Worm (Caenorhabditis elegans): ENCODE data around the gene C29F7.10.
A peak's percentile ranks its signal among the peaks of the same experiment; 100 is the strongest.

The C29F7.10 gene

DNA sequence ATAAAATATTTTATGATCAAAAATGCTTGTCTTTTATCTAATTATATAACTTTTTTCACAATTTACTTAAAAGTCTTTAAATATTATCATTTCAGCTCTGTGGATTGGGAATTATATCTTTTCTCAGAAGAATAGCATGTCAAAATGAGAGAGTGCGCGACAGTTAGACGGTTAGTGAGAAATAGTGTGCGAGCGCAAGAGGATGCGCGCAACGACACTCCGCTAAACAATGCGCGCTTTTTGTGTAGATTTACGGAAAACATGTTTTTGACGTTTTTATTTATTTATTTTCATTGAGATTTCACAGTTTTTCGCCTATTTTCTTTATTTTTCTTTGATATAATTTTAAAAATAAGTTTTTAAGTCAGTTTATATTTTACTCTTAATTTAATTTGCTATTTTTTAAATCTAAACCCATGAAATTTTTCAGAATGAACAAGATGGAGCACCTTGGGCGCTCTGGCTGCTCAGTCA, 34.7 kb downstream of the C29F7.10 start, which contains the start of gene F02C12.3 (continued):
- no peak for TF ChIP-seq ceh-82 (tag; optimal IDR thresholded peaks at IDR 0.05)
- TF ChIP-seq spr-3 (GFP tag; optimal IDR thresholded peaks at IDR 0.05): no peak
- TF ChIP-seq hlh-30 (tag; optimal IDR thresholded peaks at IDR 0.05; ENCODE audit: insufficient read depth): peak; percentile 74
- TF ChIP-seq hlh-11 (tag; optimal IDR thresholded peaks at IDR 0.05): peak; percentile 73
- TF ChIP-seq F37D6.2 (tag; optimal IDR thresholded peaks at IDR 0.05): peak; percentile 32
- peak; percentile 61 for TF ChIP-seq mep-1 (tag; optimal IDR thresholded peaks at IDR 0.05)
- peak; percentile 100 for TF ChIP-seq T20F7.1 (GFP tag; optimal IDR thresholded peaks at IDR 0.05)
- peak; percentile 77 for TF ChIP-seq dve-1 (tag; optimal IDR thresholded peaks at IDR 0.05; ENCODE audit: insufficient read depth)
- no peak for TF ChIP-seq nhr-41 (GFP tag; IDR thresholded peaks at IDR 0.05)
- no peak for TF ChIP-seq F10B5.3 (tag; optimal IDR thresholded peaks at IDR 0.05)
- no peak for TF ChIP-seq tra-1 (GFP tag; IDR thresholded peaks at IDR 0.05)
- peak; percentile 20 for TF ChIP-seq ztf-7 (tag; optimal IDR thresholded peaks at IDR 0.05)
- no peak for TF ChIP-seq gei-8 (GFP tag; optimal IDR thresholded peaks at IDR 0.05)
- TF ChIP-seq nhr-237 (tag; optimal IDR thresholded peaks at IDR 0.05): no peak
- peak; percentile 20 for TF ChIP-seq nhr-11 (tag; optimal IDR thresholded peaks at IDR 0.05)
- no peak for TF ChIP-seq ces-1 (GFP tag; optimal IDR thresholded peaks at IDR 0.05)
- peak; percentile 51 for TF ChIP-seq R02D3.7 (tag; optimal IDR thresholded peaks at IDR 0.05)
- TF ChIP-seq nhr-28 (tag; optimal IDR thresholded peaks at IDR 0.05): peak; percentile 55

DNA sequence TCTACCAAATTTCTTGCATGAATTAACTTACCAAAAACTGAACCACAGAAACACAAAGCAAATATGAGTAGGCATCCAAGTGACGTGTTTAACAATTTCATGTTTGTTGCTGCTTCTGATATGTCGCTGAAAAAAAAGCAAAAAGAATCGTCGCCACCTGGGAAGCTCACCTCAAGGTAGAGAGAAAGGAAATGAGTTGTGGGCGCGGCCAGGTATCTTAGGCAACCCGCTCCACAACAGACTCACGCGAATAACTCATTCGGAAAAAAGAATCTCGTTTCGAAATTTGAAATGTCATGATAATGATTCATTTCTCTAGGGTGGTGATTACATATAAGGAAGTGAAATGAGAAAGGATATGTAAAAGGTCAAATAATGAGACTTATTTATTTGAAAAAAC, 36.3 kb downstream of the C29F7.10 start, which contains the start of gene irld-2:
irld-2 (minus strand) TSS at position 101 of the 400 bp plus-strand sequence.
- TF ChIP-seq aha-1 (tag): peak; percentile 33
- TF ChIP-seq cey-2 (tag; optimal IDR thresholded peaks at IDR 0.05; ENCODE audit: borderline replicate concordance, insufficient read depth): no peak

DNA sequence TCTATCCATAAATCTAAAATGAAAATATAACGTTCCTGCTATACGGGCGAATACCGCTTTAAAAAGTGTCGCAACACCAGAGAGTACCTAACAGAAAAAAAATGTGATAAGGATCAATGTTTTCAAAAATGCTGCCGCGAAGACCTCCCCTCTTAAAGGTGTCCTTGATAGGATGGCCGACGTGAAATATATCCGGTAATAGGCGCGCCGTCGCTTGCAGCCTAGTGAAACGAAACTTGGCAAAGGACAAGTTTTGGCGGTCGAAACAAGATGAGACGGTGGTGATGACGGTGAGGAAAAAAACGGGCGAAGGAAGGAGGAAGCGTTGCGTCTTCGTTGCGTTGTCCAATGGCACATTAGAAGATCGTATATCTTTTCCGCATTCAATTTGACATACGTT, 42.5 kb downstream of the C29F7.10 start:
- no peak for TF ChIP-seq nhr-42 (GFP tag; IDR thresholded peaks at IDR 0.05)
- no peak for TF ChIP-seq nhr-10 (tag; optimal IDR thresholded peaks at IDR 0.05)
- no peak for TF ChIP-seq unc-39 (tag; optimal IDR thresholded peaks at IDR 0.05)
- peak; percentile 48 for TF ChIP-seq mxl-3 (GFP tag; optimal IDR thresholded peaks at IDR 0.05)
- no peak for TF ChIP-seq Y75B8A.6 (GFP tag; IDR thresholded peaks at IDR 0.05)
- no peak for TF ChIP-seq fos-1 (tag; optimal IDR thresholded peaks at IDR 0.05)
- TF ChIP-seq lin-29 (GFP tag; IDR thresholded peaks at IDR 0.05): no peak
- TF ChIP-seq unc-62 (GFP tag; optimal IDR thresholded peaks at IDR 0.05 in 1 of 2): peak in 1 of 2 experiments; percentile 59
- no peak for TF ChIP-seq unc-62 (tag; optimal IDR thresholded peaks at IDR 0.05)
- TF ChIP-seq ceh-32 (tag; optimal IDR thresholded peaks at IDR 0.05; ENCODE audit: poor library complexity): no peak
- peak; percentile 5 for TF ChIP-seq nhr-48 (tag; optimal IDR thresholded peaks at IDR 0.05)

DNA sequence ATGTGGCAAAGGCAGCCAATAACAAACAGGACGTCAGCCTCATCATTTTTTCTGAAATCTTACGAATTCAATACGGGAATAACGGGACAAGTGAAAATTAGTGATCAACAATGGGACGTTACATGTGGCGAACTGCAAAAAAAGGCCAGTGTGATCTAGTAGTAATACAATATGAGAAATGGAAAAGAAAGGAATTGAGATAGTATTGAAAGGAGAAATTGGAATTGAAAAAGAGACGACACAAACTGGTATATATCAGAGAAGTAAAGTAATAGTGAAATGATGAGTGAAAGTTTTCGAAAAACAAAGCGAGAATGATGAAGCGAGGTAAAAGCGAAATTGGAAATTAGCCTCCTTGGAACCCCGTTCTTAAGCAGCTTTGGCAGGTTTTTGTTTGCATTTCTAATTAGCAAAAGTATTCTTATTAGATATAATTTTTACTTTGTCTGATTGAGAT, 43.8 kb downstream of the C29F7.10 start, which contains the start of gene C49F8.3:
C49F8.3 (minus strand) TSS at position 51 of the 457 bp plus-strand sequence.
- no peak for TF ChIP-seq nhr-77 (tag; optimal IDR thresholded peaks at IDR 0.05)
- TF ChIP-seq ceh-44 (GFP tag; IDR thresholded peaks at IDR 0.05): no peak
- TF ChIP-seq dmd-9 (GFP tag; IDR thresholded peaks at IDR 0.05): no peak
- TF ChIP-seq zip-2 (tag; optimal IDR thresholded peaks at IDR 0.05): no peak
- no peak for TF ChIP-seq madf-9 (GFP tag; conservative IDR thresholded peaks at IDR 0.05)
- TF ChIP-seq egl-43 (GFP tag; IDR thresholded peaks at IDR 0.05): no peak
- TF ChIP-seq nhr-25 (tag; optimal IDR thresholded peaks at IDR 0.05; ENCODE audit: borderline replicate concordance, insufficient read depth): peak; percentile 1
- no peak for TF ChIP-seq fkh-10 (GFP tag; optimal IDR thresholded peaks at IDR 0.05)
- TF ChIP-seq unc-62 (GFP tag; optimal IDR thresholded peaks at IDR 0.05 in 1 of 2): peak in 1 of 2 experiments; percentile 11
- no peak for TF ChIP-seq unc-62 (tag; optimal IDR thresholded peaks at IDR 0.05)
- no peak for TF ChIP-seq lin-39 (tag; optimal IDR thresholded peaks at IDR 0.05)
